Fruit fly (Drosophila melanogaster) whole organism, prepupa: Measurements from ENCODE around the gene CG17633.

ENCODE experiments used
- CG34406 ChIP-seq: fragments of 200-800 bp; sonication (Bioruptor generic); optimal IDR thresholded peaks from 3 replicates; lab custom pipeline; 2016; ENCODE audit warnings: missing biosample characterization, missing genetic modification characterization
- CG6808 ChIP-seq: fragments of 200-800 bp; sonication (Bioruptor generic); optimal IDR thresholded peaks from 3 replicates; lab custom pipeline; 2017; ENCODE audit warnings: missing biosample characterization, missing genetic modification characterization, mild to moderate bottlenecking, moderate library complexity, missing genetic modification reagents
- Ets96B ChIP-seq: fragments of 200-800 bp; optimal IDR thresholded peaks from 2 replicates; lab custom pipeline; 2019; ENCODE audit warnings: missing biosample characterization, mild to moderate bottlenecking, missing genetic modification characterization, moderate library complexity
- OdsH ChIP-seq: fragments of 200-800 bp; sonication (Bioruptor generic); optimal IDR thresholded peaks from 3 replicates; lab custom pipeline; 2016; ENCODE audit warnings: missing biosample characterization, missing genetic modification characterization
- eg ChIP-seq: fragments of 200-800 bp; sonication (Bioruptor generic); IDR thresholded peaks from 3 replicates; pipeline ENCODE4 v1.3.6; 2022; ENCODE audit warnings: missing biosample characterization, missing genetic modification characterization

dm6 chr2L:9729618-9730284 lies 39.1 kb upstream of the CG17633 start, which contains the start of gene CG13116:
- no peak for TF ChIP-seq Ets96B
- TF ChIP-seq eg (GFP tag; lab: Robert Waterston, UW), result no peak
- no peak for TF ChIP-seq CG6808
- no peak for TF ChIP-seq OdsH (GFP tag; lab: Kevin White, UChicago)
- TF ChIP-seq CG34406 (GFP tag; lab: Kevin White, UChicago), result no peak
